Fruit fly (Drosophila melanogaster): ENCODE results near the gene Snap24.

The Snap24 gene

dm6 chr3R:9800644-9801330, 37.8 kb upstream of the Snap24 start, which contains the start of the genes CG9467 and CG8526 (continued):
- TF ChIP-seq pan (optimal IDR thresholded peaks at IDR 0.05) (no peak), pan (GFP tag; optimal IDR thresholded peaks at IDR 0.05 in 1 of 2, IDR thresholded peaks at IDR 0.05 in 1 of 2) (peak in 1 of 2 experiments; percentile 34), abd-A (tag; optimal IDR thresholded peaks at IDR 0.05) (no peak), E2f1 (GFP tag; IDR thresholded peaks at IDR 0.05) (peak; percentile 38; the same call in 1 of the 2 replicates), CG11695 (GFP tag; IDR thresholded peaks at IDR 0.05) (peak; percentile 23; the same call in 1 of the 3 replicates), ase (GFP tag; IDR thresholded peaks at IDR 0.05) (0 out of 3 replicates have a peak, but pooled peaks have one; percentile 51), CG14441 (GFP tag; IDR thresholded peaks at IDR 0.05) (peak; percentile 58), CG5953 (GFP tag; IDR thresholded peaks at IDR 0.05) (no peak), Rfx (GFP tag; IDR thresholded peaks at IDR 0.05) (peak; percentile 68; the same call in 1 of the 2 replicates), CG8765 (GFP tag; IDR thresholded peaks at IDR 0.05) (peak; percentile 51), CG8388 (GFP tag; optimal IDR thresholded peaks at IDR 0.05) (peak; percentile 68), ac (GFP tag; optimal IDR thresholded peaks at IDR 0.05) (no peak), CG33557 (GFP tag; optimal IDR thresholded peaks at IDR 0.05) (peak; percentile 47), zen2 (GFP tag; IDR thresholded peaks at IDR 0.05; ENCODE audit: partially characterized antibody) (no peak; the same call in 2 of the 3 replicates), ab (GFP tag; optimal IDR thresholded peaks at IDR 0.05) (no peak), inv (GFP tag; IDR thresholded peaks at IDR 0.05; ENCODE audit: partially characterized antibody) (peak; percentile 73), en (GFP tag; optimal IDR thresholded peaks at IDR 0.05) (no peak), fd3F (GFP tag; optimal IDR thresholded peaks at IDR 0.05) (peak; percentile 58), NC2β (GFP tag; optimal IDR thresholded peaks at IDR 0.05) (no peak), HLHmδ (GFP tag; optimal IDR thresholded peaks at IDR 0.05) (no peak), CG10366 (GFP tag; IDR thresholded peaks at IDR 0.05) (peak; percentile 54; the same call in 1 of the 2 replicates), vnd (GFP tag; IDR thresholded peaks at IDR 0.05; ENCODE audit: partially characterized antibody) (peak; percentile 73), Dek (tag; optimal IDR thresholded peaks at IDR 0.05) (peak; percentile 72), Poxn (GFP tag; IDR thresholded peaks at IDR 0.05) (no peak), CG12104 (GFP tag; optimal IDR thresholded peaks at IDR 0.05) (peak; percentile 58), CG8478 (optimal IDR thresholded peaks at IDR 0.05) (no peak), CG3726 (GFP tag; IDR thresholded peaks at IDR 0.05) (no peak; the same call in 2 of the 3 replicates), CG3847 (GFP tag; IDR thresholded peaks at IDR 0.05) (peak; percentile 77), jing (GFP tag; optimal IDR thresholded peaks at IDR 0.05) (no peak), CG10654 (GFP tag; optimal IDR thresholded peaks at IDR 0.05) (peak; percentile 50), crol (GFP tag; IDR thresholded peaks at IDR 0.05) (peak; percentile 24; the same call in 1 of the 2 replicates), nerfin-1 (tag; optimal IDR thresholded peaks at IDR 0.05) (peak; percentile 87), dimm (GFP tag; IDR thresholded peaks at IDR 0.05) (no peak), CG10565 (GFP tag; optimal IDR thresholded peaks at IDR 0.05) (no peak), HHEX (GFP tag; optimal IDR thresholded peaks at IDR 0.05) (peak; percentile 60), zf30C (GFP tag; optimal IDR thresholded peaks at IDR 0.05) (no peak), ken (GFP tag; IDR thresholded peaks at IDR 0.05) (peak; percentile 35; the same call in 1 of the 3 replicates), mirr (GFP tag; optimal IDR thresholded peaks at IDR 0.05) (no peak), Blimp-1 (GFP tag; optimal IDR thresholded peaks at IDR 0.05) (no peak), CG9727 (GFP tag; optimal IDR thresholded peaks at IDR 0.05) (peak; percentile 69), Dip3 (GFP tag; optimal IDR thresholded peaks at IDR 0.05) (peak; percentile 15), CG34224 (GFP tag; IDR thresholded peaks at IDR 0.05; ENCODE audit: partially characterized antibody) (peak; percentile 71), CG4404 (GFP tag; IDR thresholded peaks at IDR 0.05) (peak; percentile 68), Xrp1 (GFP tag; IDR thresholded peaks at IDR 0.05) (peak; percentile 53; the same call in 1 of the 2 replicates), ash1 (GFP tag; optimal IDR thresholded peaks at IDR 0.05) (no peak), gsb (GFP tag; IDR thresholded peaks at IDR 0.05) (no peak), p53 (GFP tag; optimal IDR thresholded peaks at IDR 0.05) (no peak), Vsx1 (GFP tag; optimal IDR thresholded peaks at IDR 0.05) (no peak), CG4424 (GFP tag; optimal IDR thresholded peaks at IDR 0.05) (peak; percentile 76), z (GFP tag; IDR thresholded peaks at IDR 0.05) (no peak)

Measured in whole organism, embryonic.